Worm (Caenorhabditis elegans) whole organism, midembryonic: ENCODE measurements around the gene sra-30.

Experiments used
- T22C8.4 ChIP-seq: fragments of 200-800 bp; sonication (Bioruptor generic); IDR thresholded peaks from 2 replicates; pipeline ENCODE4 v1.3.6; 2022; ENCODE audit warnings: missing genetic modification characterization, missing compliant biosample characterization
- cog-1 ChIP-seq: sonication (generic microtip); optimal IDR thresholded peaks from 2 replicates; lab custom pipeline; 2016; ENCODE audit warnings: missing genetic modification characterization, missing compliant biosample characterization
- flt-1 ChIP-seq: fragments of 200-800 bp; sonication (Bioruptor generic); IDR thresholded peaks from 2 replicates; pipeline ENCODE4 v1.3.6; 2022; ENCODE audit warnings: missing genetic modification characterization, missing compliant biosample characterization
- klf-2 ChIP-seq: fragments of 200-800 bp; sonication (Bioruptor generic); conservative IDR thresholded peaks from 2 replicates; pipeline ENCODE4 v1.3.6; 2022; ENCODE audit warnings: missing genetic modification reagents, missing genetic modification characterization, missing compliant biosample characterization
- med-1 ChIP-seq: sonication (generic microtip); optimal IDR thresholded peaks from 2 replicates; lab custom pipeline; 2017; ENCODE audit warnings: missing genetic modification characterization, mild to moderate bottlenecking, missing compliant biosample characterization, antibody characterized with exemption, missing genetic modification reagents; ENCODE audit not compliant: insufficient read depth
- ztf-23 ChIP-seq: fragments of 200-800 bp; sonication (Bioruptor generic); IDR thresholded peaks from 2 replicates; pipeline ENCODE4 v1.3.6; 2022; ENCODE audit warnings: missing genetic modification reagents, missing genetic modification characterization, missing compliant biosample characterization
- ztf-29 ChIP-seq: fragments of 200-800 bp; sonication (Bioruptor generic); IDR thresholded peaks from 2 replicates; pipeline ENCODE4 v1.3.6; 2022; ENCODE audit warnings: missing genetic modification reagents, missing genetic modification characterization, missing compliant biosample characterization

DNA sequence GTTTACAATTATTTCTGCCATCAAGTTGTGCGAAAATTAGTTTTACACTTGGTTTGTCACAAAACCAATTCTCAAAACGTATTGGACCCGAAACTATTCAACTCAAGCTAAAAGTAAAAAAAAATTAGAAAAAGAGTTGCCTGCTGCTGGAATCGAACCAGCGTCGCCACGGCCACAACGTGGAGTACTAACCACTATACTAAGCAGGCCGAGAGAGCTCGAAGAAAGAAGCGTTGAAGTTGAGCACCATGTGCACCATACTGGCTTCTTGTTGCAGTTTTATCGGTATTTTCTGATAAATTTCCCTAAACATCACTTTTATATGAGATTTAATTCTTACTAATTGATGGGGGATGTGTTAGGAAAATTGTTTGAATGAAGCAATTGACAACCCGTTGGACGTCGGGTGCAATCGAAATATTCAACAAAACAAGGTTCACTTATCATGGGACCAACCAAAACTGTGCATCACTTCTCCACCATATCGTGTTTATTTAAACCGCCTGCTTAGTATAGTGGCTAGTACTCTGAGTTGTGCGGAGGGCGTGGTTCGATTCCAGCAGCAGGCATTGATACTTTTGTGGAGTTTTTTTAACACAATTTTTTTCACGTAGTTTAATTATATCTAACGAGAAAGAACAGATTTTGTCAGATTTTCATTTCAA, 15.2 kb downstream of the sra-30 start:
- TF ChIP-seq flt-1 (GFP tag; lab: Robert Waterston, UW) (no peak), ztf-23 (GFP tag; lab: Robert Waterston, UW) (no peak), T22C8.4 (GFP tag; lab: Robert Waterston, UW) (no peak), ztf-29 (GFP tag; lab: Robert Waterston, UW) (no peak), klf-2 (no peak), med-1 (GFP tag; lab: Kevin White, UChicago) (no peak), cog-1 (no peak)
